Fruit fly (Drosophila melanogaster) whole organism, embryonic: Measurements from ENCODE around the gene Dok.

ENCODE experiments used
- Abd-B ChIP-seq: fragments of 200-800 bp; sonication (Bioruptor generic); optimal IDR thresholded peaks from 2 replicates; lab custom pipeline; 2018; ENCODE audit warnings: missing biosample characterization, mild to moderate bottlenecking, missing genetic modification characterization, moderate library complexity
- Blimp-1 ChIP-seq: fragments of 200-800 bp; sonication (Bioruptor generic); optimal IDR thresholded peaks from 3 replicates; lab custom pipeline; 2018; ENCODE audit warnings: missing biosample characterization, missing genetic modification characterization, mild to moderate bottlenecking, moderate library complexity, missing genetic modification reagents
- C15 ChIP-seq: fragments of 200-800 bp; sonication (Bioruptor generic); IDR thresholded peaks from 3 replicates; pipeline ENCODE4 v1.3.6; 2022; ENCODE audit warnings: missing biosample characterization, missing genetic modification characterization
- CG11093 ChIP-seq: fragments of 200-800 bp; sonication (Bioruptor generic); IDR thresholded peaks from 3 replicates; pipeline ENCODE4 v1.3.6; 2022; ENCODE audit warnings: missing biosample characterization, missing genetic modification characterization
- CG11247 ChIP-seq: fragments of 200-800 bp; sonication (Bioruptor generic); IDR thresholded peaks from 2 replicates; pipeline ENCODE4 v1.3.6; 2022; ENCODE audit warnings: missing biosample characterization, missing genetic modification characterization
- CG11398 ChIP-seq: fragments of 200-800 bp; sonication (Bioruptor generic); optimal IDR thresholded peaks from 2 replicates; lab custom pipeline; 2016; ENCODE audit warnings: missing biosample characterization, missing genetic modification characterization
- CG11723 ChIP-seq: fragments of 200-800 bp; sonication (Bioruptor generic); optimal IDR thresholded peaks from 2 replicates; lab custom pipeline; 2017; ENCODE audit warnings: missing biosample characterization, mild to moderate bottlenecking, missing genetic modification characterization
- CG12942 ChIP-seq: fragments of 200-800 bp; sonication (Bioruptor generic); optimal IDR thresholded peaks from 3 replicates; lab custom pipeline; 2016; ENCODE audit warnings: missing biosample characterization, missing genetic modification characterization
- CG14667 ChIP-seq: fragments of 200-800 bp; sonication (Bioruptor generic); IDR thresholded peaks from 2 replicates; pipeline ENCODE4 v1.3.6; 2022; ENCODE audit warnings: missing biosample characterization, missing genetic modification characterization
- CG14860 ChIP-seq: fragments of 200-800 bp; sonication (Bioruptor generic); IDR thresholded peaks from 3 replicates; pipeline ENCODE4 v1.3.6; 2022; ENCODE audit warnings: missing biosample characterization, missing genetic modification characterization; ENCODE audit not compliant: partially characterized antibody
- CG18262 ChIP-seq: fragments of 200-800 bp; optimal IDR thresholded peaks from 3 replicates; lab custom pipeline; 2019; ENCODE audit warnings: missing biosample characterization, mild to moderate bottlenecking, missing genetic modification characterization, moderate library complexity
- CG18764 ChIP-seq: fragments of 200-800 bp; sonication (Bioruptor generic); optimal IDR thresholded peaks from 3 replicates; lab custom pipeline; 2016; ENCODE audit warnings: missing biosample characterization, missing genetic modification characterization
- CG2199 ChIP-seq: fragments of 200-800 bp; sonication (Bioruptor generic); IDR thresholded peaks from 3 replicates; pipeline ENCODE4 v1.3.6; 2022; ENCODE audit warnings: missing biosample characterization, missing genetic modification characterization
- CG42726 ChIP-seq: fragments of 200-800 bp; sonication (Bioruptor generic); IDR thresholded peaks from 2 replicates; pipeline ENCODE4 v1.3.6; 2022; ENCODE audit warnings: missing biosample characterization, missing genetic modification characterization; ENCODE audit not compliant: partially characterized antibody
- CG9727 ChIP-seq: fragments of 200-800 bp; sonication (Bioruptor generic); optimal IDR thresholded peaks from 3 replicates; lab custom pipeline; 2017; ENCODE audit warnings: missing biosample characterization, mild to moderate bottlenecking, missing genetic modification characterization
- CG9932 ChIP-seq: fragments of 200-800 bp; sonication (Bioruptor generic); IDR thresholded peaks from 2 replicates; pipeline ENCODE4 v1.3.6; 2022; ENCODE audit warnings: missing biosample characterization, missing genetic modification characterization
- CTCF ChIP-seq: fragments of 200-800 bp; sonication (Bioruptor generic); optimal IDR thresholded peaks from 2 replicates; lab custom pipeline; 2017; ENCODE audit warnings: missing biosample characterization, mild to moderate bottlenecking, missing genetic modification characterization, moderate library complexity
- CkIIα-i1 ChIP-seq: fragments of 200-800 bp; sonication (Bioruptor generic); IDR thresholded peaks from 2 replicates; pipeline ENCODE4 v1.3.6; 2022; ENCODE audit warnings: missing biosample characterization, missing genetic modification characterization
- CoRest ChIP-seq: fragments of 200-800 bp; sonication (Bioruptor generic); optimal IDR thresholded peaks from 3 replicates; lab custom pipeline; 2018; ENCODE audit warnings: missing biosample characterization, mild to moderate bottlenecking, missing genetic modification characterization, moderate library complexity
- D ChIP-seq, 2 experiments: fragments of 200-800 bp in 1 of 2; fragments of >200 bp in 1 of 2; sonication (Bioruptor generic) in 1 of 2; optimal IDR thresholded peaks; 2 replicates in 1 of 2; 3 replicates in 1 of 2; lab custom pipeline; 2017; ENCODE audit warnings: mild to moderate bottlenecking in 1 of 2, missing biosample characterization in 1 of 2, missing genetic modification characterization in 1 of 2, missing genetic modification reagents in 1 of 2
- Dll ChIP-seq: fragments of 200-800 bp; sonication (Bioruptor generic); IDR thresholded peaks from 4 replicates; pipeline ENCODE4 v1.3.6; 2022; ENCODE audit warnings: missing biosample characterization, missing genetic modification characterization; ENCODE audit not compliant: partially characterized antibody
- Eip74EF ChIP-seq, 2 experiments: fragments of 200-800 bp in 1 of 2; fragments of >200 bp in 1 of 2; sonication (Bioruptor generic) in 1 of 2; optimal IDR thresholded peaks; 2 replicates each; lab custom pipeline; 2017 to 2019; ENCODE audit warnings: missing biosample characterization in 2 of 2, missing genetic modification characterization in 2 of 2, mild to moderate bottlenecking in 1 of 2, moderate library complexity in 1 of 2
- Hand ChIP-seq: fragments of 200-800 bp; sonication (Bioruptor generic); optimal IDR thresholded peaks from 2 replicates; lab custom pipeline; 2017; ENCODE audit warnings: mild to moderate bottlenecking, missing biosample characterization, missing genetic modification reagents, missing genetic modification characterization
- Kr ChIP-seq: fragments of 200-800 bp; sonication (Bioruptor generic); optimal IDR thresholded peaks from 2 replicates; lab custom pipeline; 2017; ENCODE audit warnings: missing biosample characterization, mild to moderate bottlenecking, missing genetic modification characterization
- Mad ChIP-seq: fragments of 200-800 bp; sonication (Bioruptor generic); optimal IDR thresholded peaks from 2 replicates; lab custom pipeline; 2016; ENCODE audit warnings: missing biosample characterization, missing genetic modification characterization
- Opbp ChIP-seq: fragments of 200-800 bp; sonication (Bioruptor generic); IDR thresholded peaks from 3 replicates; pipeline ENCODE4 v1.3.6; 2022; ENCODE audit warnings: missing biosample characterization, missing genetic modification characterization; ENCODE audit not compliant: partially characterized antibody
- Spps ChIP-seq: fragments of 200-800 bp; sonication (Bioruptor generic); optimal IDR thresholded peaks from 2 replicates; lab custom pipeline; 2018; ENCODE audit warnings: missing biosample characterization, mild to moderate bottlenecking, missing genetic modification characterization
- Ssrp ChIP-seq: fragments of 200-800 bp; sonication (Bioruptor generic); optimal IDR thresholded peaks from 2 replicates; lab custom pipeline; 2018; ENCODE audit warnings: missing biosample characterization, mild to moderate bottlenecking, missing genetic modification characterization, moderate library complexity
- dysf ChIP-seq: fragments of 200-800 bp; sonication (Bioruptor generic); IDR thresholded peaks from 3 replicates; pipeline ENCODE4 v1.3.6; 2022; ENCODE audit warnings: missing biosample characterization, missing genetic modification characterization
- ems ChIP-seq: fragments of 200-800 bp; sonication (Bioruptor generic); optimal IDR thresholded peaks from 3 replicates; lab custom pipeline; 2016; ENCODE audit warnings: missing biosample characterization, missing genetic modification characterization
- ewg ChIP-seq: fragments of 200-800 bp; sonication (Bioruptor generic); optimal IDR thresholded peaks from 3 replicates; lab custom pipeline; 2017; ENCODE audit warnings: mild to moderate bottlenecking, missing biosample characterization, missing genetic modification reagents, missing genetic modification characterization
- fd102C ChIP-seq: fragments of 200-800 bp; sonication (Bioruptor generic); optimal IDR thresholded peaks from 2 replicates; lab custom pipeline; 2018; ENCODE audit warnings: missing biosample characterization, mild to moderate bottlenecking, missing genetic modification characterization, moderate library complexity
- grau ChIP-seq: fragments of 200-800 bp; optimal IDR thresholded peaks from 3 replicates; lab custom pipeline; 2019; ENCODE audit warnings: missing biosample characterization, mild to moderate bottlenecking, missing genetic modification characterization, moderate library complexity
- lmd ChIP-seq: fragments of 200-800 bp; sonication (Bioruptor generic); IDR thresholded peaks from 2 replicates; pipeline ENCODE4 v1.3.6; 2022; ENCODE audit warnings: missing biosample characterization, missing genetic modification characterization
- lola ChIP-seq, 3 experiments: fragments of >200 bp in 2 of 3; fragments of 200-800 bp in 1 of 3; sonication (Bioruptor generic) in 1 of 3; optimal IDR thresholded peaks; 2 replicates each; lab custom pipeline; 2017 to 2019; ENCODE audit warnings: missing biosample characterization in 3 of 3, missing genetic modification characterization in 3 of 3, mild to moderate bottlenecking in 1 of 3, moderate library complexity in 1 of 3
- nmo ChIP-seq: fragments of 200-800 bp; sonication (Bioruptor generic); optimal IDR thresholded peaks from 2 replicates; lab custom pipeline; 2018; ENCODE audit warnings: missing biosample characterization, mild to moderate bottlenecking, missing genetic modification characterization, moderate library complexity
- odd ChIP-seq: fragments of 200-800 bp; sonication (Bioruptor generic); optimal IDR thresholded peaks from 2 replicates; lab custom pipeline; 2017; ENCODE audit warnings: missing biosample characterization, mild to moderate bottlenecking, missing genetic modification characterization
- org-1 ChIP-seq: fragments of 200-800 bp; sonication (Bioruptor generic); optimal IDR thresholded peaks from 2 replicates; lab custom pipeline; 2017; ENCODE audit warnings: missing biosample characterization, missing genetic modification characterization
- pho ChIP-seq: fragments of 200-800 bp; sonication (Bioruptor generic); optimal IDR thresholded peaks from 2 replicates; lab custom pipeline; 2016; ENCODE audit warnings: missing biosample characterization, missing genetic modification characterization
- ranshi ChIP-seq: fragments of 200-800 bp; sonication (Bioruptor generic); IDR thresholded peaks from 2 replicates; pipeline ENCODE4 v1.3.6; 2022; ENCODE audit warnings: missing biosample characterization, missing genetic modification characterization
- salm ChIP-seq: fragments of 200-800 bp; sonication (Bioruptor generic); optimal IDR thresholded peaks from 2 replicates; lab custom pipeline; 2018; ENCODE audit warnings: missing biosample characterization, mild to moderate bottlenecking, missing genetic modification characterization
- sug ChIP-seq: fragments of 200-800 bp; optimal IDR thresholded peaks from 2 replicates; lab custom pipeline; 2019; ENCODE audit warnings: missing biosample characterization, mild to moderate bottlenecking, missing genetic modification characterization, moderate library complexity
- tap ChIP-seq: fragments of 200-800 bp; optimal IDR thresholded peaks from 3 replicates; lab custom pipeline; 2019; ENCODE audit warnings: missing biosample characterization, mild to moderate bottlenecking, missing genetic modification characterization, moderate library complexity
- tin ChIP-seq: fragments of 200-800 bp; sonication (Bioruptor generic); optimal IDR thresholded peaks from 3 replicates; lab custom pipeline; 2016; ENCODE audit warnings: missing biosample characterization, missing genetic modification characterization
- trem ChIP-seq: fragments of 200-800 bp; optimal IDR thresholded peaks from 3 replicates; lab custom pipeline; 2019; ENCODE audit warnings: missing biosample characterization, mild to moderate bottlenecking, missing genetic modification characterization, moderate library complexity
- usp ChIP-seq: fragments of >200 bp; optimal IDR thresholded peaks from 2 replicates; lab custom pipeline; 2017; ENCODE audit warnings: missing biosample characterization, missing genetic modification characterization
- wdn ChIP-seq: fragments of 200-800 bp; sonication (Bioruptor generic); IDR thresholded peaks from 2 replicates; pipeline ENCODE4 v1.3.6; 2022; ENCODE audit warnings: missing biosample characterization, missing genetic modification characterization

The Dok gene

DNA sequence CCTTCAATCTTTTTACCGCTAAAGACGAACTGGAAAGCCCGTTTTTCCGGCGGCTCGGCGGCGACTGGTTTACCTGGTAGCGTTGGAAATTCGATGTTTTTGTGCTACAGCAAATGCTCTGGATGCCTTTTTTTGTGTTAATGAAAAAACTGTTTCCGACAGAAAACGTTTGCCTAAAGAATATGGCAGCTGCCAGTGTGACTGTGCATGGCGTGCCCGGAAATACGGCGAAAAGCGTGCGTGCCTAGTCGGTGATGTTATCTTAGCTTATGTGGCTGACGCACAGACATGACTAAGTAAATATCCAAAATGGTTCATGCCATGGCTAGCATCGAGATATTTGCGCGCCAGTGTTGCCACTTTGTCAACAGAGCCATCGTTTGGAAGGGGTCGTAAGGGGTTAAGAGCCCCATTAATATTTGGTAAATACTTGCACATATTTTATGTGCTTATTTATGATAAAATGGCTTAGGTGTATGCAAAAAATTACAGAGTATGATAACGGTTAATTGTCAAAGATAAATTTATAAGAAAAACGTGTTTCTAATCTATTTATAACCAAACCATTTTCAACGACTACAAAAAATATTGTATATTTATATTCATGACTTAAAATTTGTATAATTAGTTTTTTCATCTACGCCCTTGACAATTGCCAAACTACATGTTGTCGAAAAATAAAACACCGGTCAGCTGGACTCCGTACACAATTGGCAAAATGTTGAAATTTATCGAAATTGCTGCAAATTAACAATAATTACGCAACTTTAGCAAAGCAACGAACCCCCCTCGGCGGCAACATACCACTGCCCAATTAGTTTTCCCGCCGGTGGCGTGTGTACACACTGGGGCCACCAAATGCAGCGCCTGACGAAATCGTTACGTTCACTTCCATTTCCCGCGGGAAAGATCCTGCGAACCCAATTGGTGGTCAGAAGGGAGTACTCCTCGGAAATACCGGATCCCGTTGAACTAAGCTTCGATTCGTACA is 37.7 kb upstream of the Dok start, which contains the start of gene CG2059 (continued):
- peak; percentile 39 for TF ChIP-seq CG12942
- peak; percentile 49 for TF ChIP-seq CG9727
- peak; percentile 61 for TF ChIP-seq CG11398 (GFP tag; lab: Kevin White, UChicago)
- TF ChIP-seq CG14667, result 0 out of 2 replicates have a peak, but pooled peaks have one; percentile 11
- peak; percentile 74 for TF ChIP-seq CG9932 (GFP tag; lab: Robert Waterston, UW)
- TF ChIP-seq Dll, result peak; percentile 19; the same call in 1 of the 4 replicates
- TF ChIP-seq ems, result peak; percentile 26
- peak; percentile 3 for TF ChIP-seq org-1 (GFP tag; lab: Kevin White, UChicago)
- peak; percentile 64 for TF ChIP-seq Mad (GFP tag; lab: Kevin White, UChicago)
- peak; percentile 12 for TF ChIP-seq CG18764
- TF ChIP-seq CTCF, result peak; percentile 47
- TF ChIP-seq Kr, result peak; percentile 88
- TF ChIP-seq dysf (GFP tag; lab: Robert Waterston, UW), result peak; percentile 52; the same call in 2 of the 3 replicates
- TF ChIP-seq usp (GFP tag; lab: Kevin White, UChicago), result no peak
- no peak for TF ChIP-seq odd (GFP tag; lab: Kevin White, UChicago)
- TF ChIP-seq ewg (GFP tag; lab: Kevin White, UChicago), result peak; percentile 54
- no peak for TF ChIP-seq Spps (tag; lab: Kevin White, UChicago)
- no peak for TF ChIP-seq lola (GFP tag; optimal IDR thresholded peaks at IDR 0.05; lab: Kevin White, UChicago)
- peak; percentile 34 for TF ChIP-seq grau (tag; lab: Kevin White, UChicago)
- TF ChIP-seq ranshi (GFP tag; lab: Robert Waterston, UW), result peak; percentile 22; the same call in 1 of the 2 replicates
- peak; percentile 48; the same call in 1 of the 2 replicates for TF ChIP-seq lmd (GFP tag; lab: Robert Waterston, UW)
- no peak for TF ChIP-seq Eip74EF (GFP tag; optimal IDR thresholded peaks at IDR 0.05; lab: Kevin White, UChicago)
- TF ChIP-seq CG11723, result peak; percentile 5
- peak; percentile 27 for TF ChIP-seq Abd-B (GFP tag; lab: Kevin White, UChicago)
- TF ChIP-seq salm (tag; lab: Kevin White, UChicago), result no peak
- TF ChIP-seq CG2199, result peak; percentile 66; the same call in 1 of the 3 replicates
- peak; percentile 27; the same call in 1 of the 2 replicates for TF ChIP-seq wdn
- no peak for TF ChIP-seq CG14860
- TF ChIP-seq pho (GFP tag; lab: Kevin White, UChicago), result peak; percentile 56
- peak; percentile 75 for TF ChIP-seq trem (tag; lab: Kevin White, UChicago)
- TF ChIP-seq C15 (GFP tag; lab: Robert Waterston, UW), result no peak
- no peak for TF ChIP-seq tap (tag; lab: Kevin White, UChicago)
- TF ChIP-seq tin, result peak; percentile 10
- no peak for TF ChIP-seq D (optimal IDR thresholded peaks at IDR 0.05; lab: Kevin White, UChicago)
- no peak for TF ChIP-seq D (GFP tag; optimal IDR thresholded peaks at IDR 0.05; lab: Kevin White, UChicago)
- TF ChIP-seq Ssrp (tag; lab: Kevin White, UChicago), result no peak
- TF ChIP-seq CkIIα-i1 (GFP tag; lab: Robert Waterston, UW), result 0 out of 2 replicates have a peak, but pooled peaks have one; percentile 24
- TF ChIP-seq Opbp (GFP tag; lab: Robert Waterston, UW), result peak; percentile 80
- peak; percentile 49 for TF ChIP-seq CoRest (tag; lab: Kevin White, UChicago)
- peak; percentile 18 for TF ChIP-seq Hand (GFP tag; lab: Kevin White, UChicago)
- peak; percentile 7 for TF ChIP-seq Blimp-1
- TF ChIP-seq sug (tag; lab: Kevin White, UChicago), result peak; percentile 24
- TF ChIP-seq fd102C, result peak; percentile 26
- TF ChIP-seq nmo (GFP tag; lab: Kevin White, UChicago), result peak; percentile 50
- no peak for TF ChIP-seq CG11247 (GFP tag; lab: Robert Waterston, UW)
- TF ChIP-seq CG11093, result 0 out of 3 replicates have a peak, but pooled peaks have one; percentile 43
- TF ChIP-seq CG42726 (GFP tag; lab: Robert Waterston, UW), result peak; percentile 57
- TF ChIP-seq CG18262 (tag; lab: Kevin White, UChicago), result peak; percentile 44
